Fruit fly (Drosophila melanogaster): ENCODE measurements around the gene mtrm.

Gene mtrm

dm6 chr3L:8395630-8396168 lies 17.1 kb upstream of the mtrm start, which contains the start of gene CG7120 (continued):
- TF ChIP-seq grn (GFP tag; optimal IDR thresholded peaks at IDR 0.05), result no peak
- no peak for TF ChIP-seq CG12236 (GFP tag; optimal IDR thresholded peaks at IDR 0.05)
- peak; percentile 54 for TF ChIP-seq CG9437 (GFP tag; optimal IDR thresholded peaks at IDR 0.05)
- TF ChIP-seq CG11696 (GFP tag; IDR thresholded peaks at IDR 0.05), result no peak
- TF ChIP-seq CG15011 (GFP tag; optimal IDR thresholded peaks at IDR 0.05), result peak; percentile 23
- no peak for TF ChIP-seq Hr78 (GFP tag; optimal IDR thresholded peaks at IDR 0.05)
- TF ChIP-seq CG15479 (GFP tag; optimal IDR thresholded peaks at IDR 0.05), result no peak
- TF ChIP-seq Gug (GFP tag; IDR thresholded peaks at IDR 0.05), result no peak
- no peak for TF ChIP-seq ken (GFP tag; IDR thresholded peaks at IDR 0.05)
- no peak for TF ChIP-seq gcm2 (GFP tag; optimal IDR thresholded peaks at IDR 0.05)
- no peak for TF ChIP-seq ham (GFP tag; IDR thresholded peaks at IDR 0.05)
- no peak for TF ChIP-seq tgo (GFP tag; IDR thresholded peaks at IDR 0.05)
- no peak for TF ChIP-seq Scr (GFP tag; IDR thresholded peaks at IDR 0.05; ENCODE audit: partially characterized antibody)
- TF ChIP-seq CG15601 (tag; optimal IDR thresholded peaks at IDR 0.05), result no peak
- no peak for TF ChIP-seq CG7963 (GFP tag; IDR thresholded peaks at IDR 0.05; ENCODE audit: partially characterized antibody)
- TF ChIP-seq lov (optimal IDR thresholded peaks at IDR 0.05), result no peak
- no peak for TF ChIP-seq lov (GFP tag; IDR thresholded peaks at IDR 0.05)
- no peak for TF ChIP-seq GATAe (GFP tag; conservative IDR thresholded peaks at IDR 0.05)
- no peak for TF ChIP-seq CG6175 (GFP tag; IDR thresholded peaks at IDR 0.05)
- no peak for TF ChIP-seq Dfd (GFP tag; optimal IDR thresholded peaks at IDR 0.05)
- peak; percentile 7 for TF ChIP-seq Hr3 (GFP tag; optimal IDR thresholded peaks at IDR 0.05)
- TF ChIP-seq Asciz (GFP tag; optimal IDR thresholded peaks at IDR 0.05), result no peak
- peak; percentile 28 for TF ChIP-seq tin (GFP tag; optimal IDR thresholded peaks at IDR 0.05)
- TF ChIP-seq Hey (tag; optimal IDR thresholded peaks at IDR 0.05), result no peak
- no peak for TF ChIP-seq ERR (GFP tag; optimal IDR thresholded peaks at IDR 0.05)
- TF ChIP-seq bowl (GFP tag; IDR thresholded peaks at IDR 0.05), result no peak
- peak; percentile 31 for TF ChIP-seq CG18476 (GFP tag; optimal IDR thresholded peaks at IDR 0.05)
- TF ChIP-seq CG6854 (GFP tag; optimal IDR thresholded peaks at IDR 0.05), result no peak
- peak; percentile 22 for TF ChIP-seq btn (GFP tag; optimal IDR thresholded peaks at IDR 0.05)
- peak; percentile 21 for TF ChIP-seq org-1 (GFP tag; optimal IDR thresholded peaks at IDR 0.05)
- TF ChIP-seq zfh2 (GFP tag; optimal IDR thresholded peaks at IDR 0.05), result no peak
- TF ChIP-seq CG11398 (GFP tag; optimal IDR thresholded peaks at IDR 0.05), result no peak
- no peak for TF ChIP-seq CG12104 (GFP tag; optimal IDR thresholded peaks at IDR 0.05)
- TF ChIP-seq schlank (tag; optimal IDR thresholded peaks at IDR 0.05), result no peak
- peak; percentile 25 for TF ChIP-seq nerfin-2 (GFP tag; IDR thresholded peaks at IDR 0.05; ENCODE audit: partially characterized antibody)
- TF ChIP-seq Opbp (GFP tag; IDR thresholded peaks at IDR 0.05; ENCODE audit: partially characterized antibody), result peak; percentile 6; the same call in 1 of the 3 replicates
- TF ChIP-seq YL-1 (GFP tag; optimal IDR thresholded peaks at IDR 0.05), result no peak
- TF ChIP-seq CoRest (tag; optimal IDR thresholded peaks at IDR 0.05), result peak; percentile 44
- peak; percentile 55 for TF ChIP-seq CG17385 (GFP tag; optimal IDR thresholded peaks at IDR 0.05)
- TF ChIP-seq phol (tag; optimal IDR thresholded peaks at IDR 0.05), result peak; percentile 71
- TF ChIP-seq klu (GFP tag; IDR thresholded peaks at IDR 0.05), result no peak
- TF ChIP-seq Ptx1 (GFP tag; IDR thresholded peaks at IDR 0.05), result 0 out of 2 replicates have a peak, but pooled peaks have one; percentile 13
- TF ChIP-seq odd (GFP tag; optimal IDR thresholded peaks at IDR 0.05), result peak; percentile 55
- no peak for TF ChIP-seq CG3407 (GFP tag; optimal IDR thresholded peaks at IDR 0.05)
- TF ChIP-seq MESR4 (GFP tag; optimal IDR thresholded peaks at IDR 0.05), result peak; percentile 17
- TF ChIP-seq Fer2 (tag; optimal IDR thresholded peaks at IDR 0.05), result no peak
- TF ChIP-seq salm (tag; optimal IDR thresholded peaks at IDR 0.05), result peak; percentile 14
- peak; percentile 45 for TF ChIP-seq CG8478 (optimal IDR thresholded peaks at IDR 0.05)
- peak; percentile 37 for TF ChIP-seq Antp (GFP tag; optimal IDR thresholded peaks at IDR 0.05)
- TF ChIP-seq crp (GFP tag; optimal IDR thresholded peaks at IDR 0.05), result no peak
- TF ChIP-seq bcd (GFP tag; optimal IDR thresholded peaks at IDR 0.05), result peak; percentile 27
